Fruit fly (Drosophila melanogaster) whole organism, embryonic: ENCODE data around the gene CG15296.
A peak's percentile ranks its signal among the peaks of the same experiment; 100 is the strongest.

Source experiments
- Aef1 ChIP-seq: fragments of 200-800 bp; sonication (Bioruptor generic); IDR thresholded peaks from 3 replicates; pipeline ENCODE4 v1.3.6; 2022; ENCODE audit warnings: missing biosample characterization, missing genetic modification characterization
- B-H2 ChIP-seq: fragments of 200-800 bp; sonication (Bioruptor generic); optimal IDR thresholded peaks from 2 replicates; lab custom pipeline; 2018; ENCODE audit warnings: missing biosample characterization, mild to moderate bottlenecking, missing genetic modification characterization
- CG10321 ChIP-seq: fragments of 200-800 bp; sonication (Bioruptor generic); IDR thresholded peaks from 2 replicates; pipeline ENCODE4 v1.3.6; 2022; ENCODE audit warnings: missing biosample characterization, missing genetic modification characterization
- CG10462 ChIP-seq: fragments of 200-800 bp; sonication (Bioruptor generic); optimal IDR thresholded peaks from 2 replicates; lab custom pipeline; 2016; ENCODE audit warnings: missing biosample characterization, missing genetic modification characterization
- CG10565 ChIP-seq: fragments of 200-800 bp; sonication (Bioruptor generic); optimal IDR thresholded peaks from 3 replicates; lab custom pipeline; 2016; ENCODE audit warnings: missing biosample characterization, mild to moderate bottlenecking, missing genetic modification characterization
- CG11085 ChIP-seq: fragments of 200-800 bp; sonication (Bioruptor generic); IDR thresholded peaks from 2 replicates; pipeline ENCODE4 v1.3.6; 2022; ENCODE audit warnings: missing biosample characterization, missing genetic modification characterization
- CG11560 ChIP-seq: fragments of 200-800 bp; sonication (Bioruptor generic); IDR thresholded peaks from 3 replicates; pipeline ENCODE4 v1.3.6; 2022; ENCODE audit warnings: missing biosample characterization, missing genetic modification characterization
- CG12219 ChIP-seq: fragments of 200-800 bp; sonication (Bioruptor generic); optimal IDR thresholded peaks from 3 replicates; lab custom pipeline; 2018; ENCODE audit warnings: missing biosample characterization, mild to moderate bottlenecking, missing genetic modification characterization
- CG14667 ChIP-seq: fragments of 200-800 bp; sonication (Bioruptor generic); IDR thresholded peaks from 2 replicates; pipeline ENCODE4 v1.3.6; 2022; ENCODE audit warnings: missing biosample characterization, missing genetic modification characterization
- CG17802 ChIP-seq: fragments of 200-800 bp; sonication (Bioruptor generic); optimal IDR thresholded peaks from 2 replicates; lab custom pipeline; 2018; ENCODE audit warnings: missing biosample characterization, mild to moderate bottlenecking, missing genetic modification characterization, moderate library complexity
- CG2129 ChIP-seq: fragments of 200-800 bp; sonication (Bioruptor generic); IDR thresholded peaks from 2 replicates; pipeline ENCODE4 v1.3.6; 2022; ENCODE audit warnings: missing biosample characterization, missing genetic modification characterization; ENCODE audit not compliant: partially characterized antibody
- CG2889 ChIP-seq: fragments of 200-800 bp; sonication (Bioruptor generic); IDR thresholded peaks from 3 replicates; pipeline ENCODE4 v1.3.6; 2022; ENCODE audit warnings: missing biosample characterization, missing genetic modification characterization
- CG4282 ChIP-seq: fragments of 200-800 bp; sonication (Bioruptor generic); optimal IDR thresholded peaks from 2 replicates; lab custom pipeline; 2016; ENCODE audit warnings: missing biosample characterization, missing genetic modification characterization
- CG43689 ChIP-seq: fragments of 200-800 bp; sonication (Bioruptor generic); IDR thresholded peaks from 2 replicates; pipeline ENCODE4 v1.3.6; 2022; ENCODE audit warnings: missing biosample characterization, missing genetic modification characterization
- CG4617 ChIP-seq: fragments of 200-800 bp; sonication (Bioruptor generic); optimal IDR thresholded peaks from 3 replicates; lab custom pipeline; 2016; ENCODE audit warnings: missing biosample characterization, missing genetic modification characterization, borderline replicate concordance
- CG6683 ChIP-seq: fragments of 200-800 bp; sonication (Bioruptor generic); optimal IDR thresholded peaks from 2 replicates; lab custom pipeline; 2017; ENCODE audit warnings: missing biosample characterization, mild to moderate bottlenecking, missing genetic modification characterization, missing genetic modification reagents
- CG6813 ChIP-seq: fragments of 200-800 bp; sonication (Bioruptor generic); optimal IDR thresholded peaks from 2 replicates; lab custom pipeline; 2017; ENCODE audit warnings: missing biosample characterization, missing genetic modification characterization, mild to moderate bottlenecking, moderate library complexity, missing genetic modification reagents
- CHES-1-like ChIP-seq: fragments of 200-800 bp; sonication (Bioruptor generic); optimal IDR thresholded peaks from 2 replicates; lab custom pipeline; 2016; ENCODE audit warnings: missing biosample characterization, missing genetic modification characterization
- D19A ChIP-seq: fragments of 200-800 bp; optimal IDR thresholded peaks from 3 replicates; lab custom pipeline; 2019; ENCODE audit warnings: missing biosample characterization, mild to moderate bottlenecking, missing genetic modification characterization, moderate library complexity
- Dad ChIP-seq: fragments of 200-800 bp; sonication (Bioruptor generic); optimal IDR thresholded peaks from 3 replicates; lab custom pipeline; 2016; ENCODE audit warnings: missing biosample characterization, missing genetic modification characterization
- Deaf1 ChIP-seq: fragments of 200-800 bp; optimal IDR thresholded peaks from 3 replicates; lab custom pipeline; 2019; ENCODE audit warnings: missing biosample characterization, mild to moderate bottlenecking, missing genetic modification characterization, moderate library complexity
- E2f2 ChIP-seq: fragments of 200-800 bp; sonication (Bioruptor generic); IDR thresholded peaks from 2 replicates; pipeline ENCODE4 v1.3.6; 2022; ENCODE audit warnings: missing biosample characterization, missing genetic modification characterization
- ERR ChIP-seq: fragments of 200-800 bp; sonication (Bioruptor generic); optimal IDR thresholded peaks from 2 replicates; lab custom pipeline; 2016; ENCODE audit warnings: missing biosample characterization, missing genetic modification characterization
- Elba2 ChIP-seq: fragments of 200-800 bp; sonication (Bioruptor generic); optimal IDR thresholded peaks from 3 replicates; lab custom pipeline; 2016; ENCODE audit warnings: missing biosample characterization, missing genetic modification characterization
- Fer1 ChIP-seq: fragments of 200-800 bp; sonication (Bioruptor generic); optimal IDR thresholded peaks from 2 replicates; lab custom pipeline; 2017; ENCODE audit warnings: missing biosample characterization, mild to moderate bottlenecking, missing genetic modification characterization
- HmgZ ChIP-seq: fragments of 200-800 bp; sonication (Bioruptor generic); optimal IDR thresholded peaks from 2 replicates; lab custom pipeline; 2018; ENCODE audit warnings: missing biosample characterization, mild to moderate bottlenecking, missing genetic modification characterization
- Hsf ChIP-seq: fragments of 200-800 bp; sonication (Bioruptor generic); optimal IDR thresholded peaks from 3 replicates; lab custom pipeline; 2016; ENCODE audit warnings: missing biosample characterization, missing genetic modification characterization
- MTF-1 ChIP-seq: fragments of 200-800 bp; sonication (Bioruptor generic); optimal IDR thresholded peaks from 2 replicates; lab custom pipeline; 2018; ENCODE audit warnings: missing biosample characterization, mild to moderate bottlenecking, missing genetic modification characterization, borderline replicate concordance
- Oli ChIP-seq: fragments of 200-800 bp; sonication (Bioruptor generic); optimal IDR thresholded peaks from 2 replicates; lab custom pipeline; 2018; ENCODE audit warnings: missing biosample characterization, mild to moderate bottlenecking, missing genetic modification characterization, moderate library complexity
- Optix ChIP-seq: fragments of 200-800 bp; sonication (Bioruptor generic); IDR thresholded peaks from 3 replicates; pipeline ENCODE4 v1.3.6; 2022; ENCODE audit warnings: missing biosample characterization, missing genetic modification characterization
- PHDP ChIP-seq: fragments of 200-800 bp; sonication (Bioruptor generic); optimal IDR thresholded peaks from 3 replicates; lab custom pipeline; 2018; ENCODE audit warnings: missing biosample characterization, mild to moderate bottlenecking, missing genetic modification characterization, moderate library complexity
- Pdp1 ChIP-seq, 2 experiments: fragments of 200-800 bp; sonication (Bioruptor generic); optimal IDR thresholded peaks; 3 replicates each; lab custom pipeline; 2016; ENCODE audit warnings: missing biosample characterization in 2 of 2, missing genetic modification characterization in 2 of 2, mild to moderate bottlenecking in 1 of 2, moderate library complexity in 1 of 2
- Vsx1 ChIP-seq: fragments of 200-800 bp; sonication (Bioruptor generic); optimal IDR thresholded peaks from 2 replicates; lab custom pipeline; 2017; ENCODE audit warnings: missing biosample characterization, mild to moderate bottlenecking, missing genetic modification characterization, missing genetic modification reagents
- ara ChIP-seq: fragments of 200-800 bp; sonication (Bioruptor generic); IDR thresholded peaks from 2 replicates; pipeline ENCODE4 v1.3.6; 2022; ENCODE audit warnings: missing biosample characterization, missing genetic modification characterization
- bsh ChIP-seq, 2 experiments: fragments of 200-800 bp; sonication (Bioruptor generic); optimal IDR thresholded peaks; 2 replicates each; lab custom pipeline; 2017 to 2018; ENCODE audit warnings: mild to moderate bottlenecking in 2 of 2, missing biosample characterization in 2 of 2, missing genetic modification characterization in 2 of 2, moderate library complexity in 1 of 2
- btn ChIP-seq: fragments of 200-800 bp; sonication (Bioruptor generic); optimal IDR thresholded peaks from 2 replicates; lab custom pipeline; 2016; ENCODE audit warnings: missing biosample characterization, missing genetic modification characterization
- chif ChIP-seq, 2 experiments: fragments of 200-800 bp; sonication (Bioruptor generic); optimal IDR thresholded peaks; 3 replicates each; lab custom pipeline; 2016; ENCODE audit warnings: missing biosample characterization in 2 of 2, missing genetic modification characterization in 2 of 2
- ci ChIP-seq: fragments of 200-800 bp; sonication (Bioruptor generic); IDR thresholded peaks from 3 replicates; pipeline ENCODE4 v1.3.6; 2022; ENCODE audit warnings: missing biosample characterization, missing genetic modification characterization
- exex ChIP-seq: fragments of 200-800 bp; sonication (Bioruptor generic); optimal IDR thresholded peaks from 4 replicates; lab custom pipeline; 2018; ENCODE audit warnings: missing biosample characterization, mild to moderate bottlenecking, missing genetic modification characterization, moderate library complexity
- gcm ChIP-seq: fragments of 200-800 bp; sonication (Bioruptor generic); optimal IDR thresholded peaks from 2 replicates; lab custom pipeline; 2019; ENCODE audit warnings: missing biosample characterization, mild to moderate bottlenecking, missing genetic modification characterization, moderate library complexity
- gem ChIP-seq: fragments of 200-800 bp; sonication (Bioruptor generic); optimal IDR thresholded peaks from 2 replicates; lab custom pipeline; 2019; ENCODE audit warnings: missing biosample characterization, mild to moderate bottlenecking, missing genetic modification characterization, moderate library complexity
- klu ChIP-seq: fragments of 200-800 bp; sonication (Bioruptor generic); IDR thresholded peaks from 2 replicates; pipeline ENCODE4 v1.3.6; 2022; ENCODE audit warnings: missing biosample characterization, missing genetic modification characterization
- lab ChIP-seq: fragments of 200-800 bp; sonication (Bioruptor generic); optimal IDR thresholded peaks from 3 replicates; lab custom pipeline; 2017; ENCODE audit warnings: missing biosample characterization, missing genetic modification characterization, mild to moderate bottlenecking, moderate library complexity, missing genetic modification reagents
- lbe ChIP-seq: fragments of 200-800 bp; sonication (Bioruptor generic); optimal IDR thresholded peaks from 2 replicates; lab custom pipeline; 2016; ENCODE audit warnings: missing biosample characterization, mild to moderate bottlenecking, missing genetic modification characterization
- nerfin-1 ChIP-seq: fragments of 200-800 bp; sonication (Bioruptor generic); optimal IDR thresholded peaks from 3 replicates; lab custom pipeline; 2019; ENCODE audit warnings: missing biosample characterization, mild to moderate bottlenecking, missing genetic modification characterization, moderate library complexity
- seq ChIP-seq: fragments of 200-800 bp; sonication (Bioruptor generic); IDR thresholded peaks from 2 replicates; pipeline ENCODE4 v1.3.6; 2022; ENCODE audit warnings: missing biosample characterization, missing genetic modification characterization
- slou ChIP-seq: fragments of 200-800 bp; sonication (Bioruptor generic); optimal IDR thresholded peaks from 3 replicates; lab custom pipeline; 2016; ENCODE audit warnings: missing biosample characterization, missing genetic modification characterization
- sob ChIP-seq: fragments of 200-800 bp; sonication (Bioruptor generic); IDR thresholded peaks from 2 replicates; pipeline ENCODE4 v1.3.6; 2022; ENCODE audit warnings: missing biosample characterization, missing genetic modification characterization
- twi ChIP-seq: fragments of 200-800 bp; optimal IDR thresholded peaks from 2 replicates; lab custom pipeline; 2019; ENCODE audit warnings: missing biosample characterization, mild to moderate bottlenecking, missing genetic modification characterization, moderate library complexity
- vfl ChIP-seq: fragments of 200-800 bp; sonication (Bioruptor generic); optimal IDR thresholded peaks from 2 replicates; lab custom pipeline; 2016; ENCODE audit warnings: missing biosample characterization, missing genetic modification characterization

Gene CG15296

dm6 chrX:10570142-10570756 lies 3.9 kb upstream of the CG15296 start:
- TF ChIP-seq slou (GFP tag; lab: Kevin White, UChicago) = no peak
- TF ChIP-seq CG11560 (tag; lab: Robert Waterston, UW) = no peak
- TF ChIP-seq Aef1 (GFP tag; lab: Robert Waterston, UW) = no peak
- peak; percentile 60; the same call in 2 of the 3 replicates for TF ChIP-seq Optix (GFP tag; lab: Robert Waterston, UW)
- peak; percentile 13 for TF ChIP-seq D19A (tag; lab: Kevin White, UChicago)
- peak; percentile 35 to 62 for TF ChIP-seq Pdp1 (GFP tag; optimal IDR thresholded peaks at IDR 0.05; lab: Kevin White, UChicago)
- no peak for TF ChIP-seq klu (GFP tag; lab: Robert Waterston, UW)
- TF ChIP-seq CG2129 (GFP tag; lab: Robert Waterston, UW) = no peak
- TF ChIP-seq E2f2 = peak; percentile 15; the same call in 1 of the 2 replicates
- TF ChIP-seq CG12219 = peak; percentile 64
- no peak for TF ChIP-seq vfl
- peak; percentile 82 for TF ChIP-seq ci
- TF ChIP-seq MTF-1 (GFP tag; lab: Kevin White, UChicago) = no peak
- TF ChIP-seq CG43689 (GFP tag; lab: Robert Waterston, UW) = no peak
- peak; percentile 25 for TF ChIP-seq lbe (GFP tag; lab: Kevin White, UChicago)
- TF ChIP-seq CG14667 (GFP tag; lab: Robert Waterston, UW) = no peak
- TF ChIP-seq Fer1 (GFP tag; lab: Kevin White, UChicago) = peak; percentile 45
- peak; percentile 9 for TF ChIP-seq CG4617 (GFP tag; lab: Kevin White, UChicago)
- TF ChIP-seq CG10565 (GFP tag; lab: Kevin White, UChicago) = no peak
- no peak for TF ChIP-seq ERR (GFP tag; lab: Kevin White, UChicago)
- TF ChIP-seq CG17802 (tag; lab: Kevin White, UChicago) = no peak
- peak; percentile 56 for TF ChIP-seq PHDP
- peak; percentile 70 to 88 for TF ChIP-seq bsh (GFP tag; optimal IDR thresholded peaks at IDR 0.05; lab: Kevin White, UChicago)
- TF ChIP-seq sob (GFP tag; lab: Robert Waterston, UW) = no peak
- TF ChIP-seq CG6683 (GFP tag; lab: Kevin White, UChicago) = no peak
- peak; percentile 75 for TF ChIP-seq gem (tag; lab: Kevin White, UChicago)
- no peak for TF ChIP-seq seq
- TF ChIP-seq nerfin-1 = no peak
- peak; percentile 15 for TF ChIP-seq Dad (GFP tag; lab: Kevin White, UChicago)
- peak; percentile 47 for TF ChIP-seq Hsf (GFP tag; lab: Kevin White, UChicago)
- TF ChIP-seq chif (GFP tag; optimal IDR thresholded peaks at IDR 0.05; lab: Kevin White, UChicago) = peak; percentile 39 to 41
- TF ChIP-seq CG6813 (GFP tag; lab: Kevin White, UChicago) = peak; percentile 50
- no peak for TF ChIP-seq CG10321
- no peak for TF ChIP-seq exex (tag; lab: Kevin White, UChicago)
- no peak for TF ChIP-seq Elba2 (GFP tag; lab: Kevin White, UChicago)
- TF ChIP-seq CHES-1-like = peak; percentile 12
- no peak for TF ChIP-seq CG2889
- peak; percentile 74 for TF ChIP-seq Oli (tag; lab: Kevin White, UChicago)
- no peak for TF ChIP-seq Deaf1
- TF ChIP-seq CG10462 (GFP tag; lab: Kevin White, UChicago) = peak; percentile 21
- TF ChIP-seq HmgZ (tag; lab: Kevin White, UChicago) = no peak
- TF ChIP-seq CG11085 (GFP tag; lab: Robert Waterston, UW) = no peak
- no peak for TF ChIP-seq Vsx1
- TF ChIP-seq lab (GFP tag; lab: Kevin White, UChicago) = peak; percentile 75
- no peak for TF ChIP-seq B-H2 (GFP tag; lab: Kevin White, UChicago)
- no peak for TF ChIP-seq btn
- TF ChIP-seq gcm (GFP tag; lab: Kevin White, UChicago) = no peak
- TF ChIP-seq ara (GFP tag; lab: Robert Waterston, UW) = no peak
- no peak for TF ChIP-seq twi (tag; lab: Kevin White, UChicago)
- TF ChIP-seq CG4282 (GFP tag; lab: Kevin White, UChicago) = no peak
